Fruit fly (Drosophila melanogaster): ENCODE data around the gene Acph-1.
A peak's percentile ranks its signal among the peaks of the same experiment; 100 is the strongest.

The Acph-1 gene

dm6 chr3R:29993134-29993533 lies at the start of gene Acph-1:
Gene Acph-1 (minus strand): TSS chr3R:29993411.
- TF ChIP-seq bab1 (GFP tag; optimal IDR thresholded peaks at IDR 0.05) (peak; percentile 6), Clk (GFP tag; optimal IDR thresholded peaks at IDR 0.05) (no peak)

dm6 chr3R:30040879-30041278 lies 47.7 kb upstream of the Acph-1 start:
- TF ChIP-seq CG7101 (tag; optimal IDR thresholded peaks at IDR 0.05) (no peak), CG5204 (GFP tag; optimal IDR thresholded peaks at IDR 0.05) (no peak), tj (GFP tag; optimal IDR thresholded peaks at IDR 0.05) (no peak), CG12768 (GFP tag; optimal IDR thresholded peaks at IDR 0.05) (no peak), Crg-1 (GFP tag; optimal IDR thresholded peaks at IDR 0.05) (no peak), pad (GFP tag; optimal IDR thresholded peaks at IDR 0.05) (no peak), CG1620 (GFP tag; optimal IDR thresholded peaks at IDR 0.05) (no peak), bab1 (GFP tag; optimal IDR thresholded peaks at IDR 0.05) (no peak), kay (GFP tag; ENCODE audit: borderline replicate concordance) (no peak), Hr96 (GFP tag; optimal IDR thresholded peaks at IDR 0.05) (no peak), CG7045 (GFP tag; optimal IDR thresholded peaks at IDR 0.05) (no peak), Clk (GFP tag; optimal IDR thresholded peaks at IDR 0.05) (no peak), cic (GFP tag; optimal IDR thresholded peaks at IDR 0.05) (no peak), CG11617 (GFP tag; optimal IDR thresholded peaks at IDR 0.05) (no peak)

- TF ChIP-seq cic (GFP tag; optimal IDR thresholded peaks at IDR 0.05): no peak
- peak; percentile 33 for TF ChIP-seq Mnt (GFP tag; optimal IDR thresholded peaks at IDR 0.05)
- no peak for TF ChIP-seq ovo (GFP tag; optimal IDR thresholded peaks at IDR 0.05)
- no peak for TF ChIP-seq pad (GFP tag; optimal IDR thresholded peaks at IDR 0.05)
- TF ChIP-seq CG5204 (GFP tag; optimal IDR thresholded peaks at IDR 0.05): no peak
- TF ChIP-seq CG14711 (tag; optimal IDR thresholded peaks at IDR 0.05): peak; percentile 19
- peak; percentile 65 for TF ChIP-seq bab1 (GFP tag; optimal IDR thresholded peaks at IDR 0.05)
- TF ChIP-seq CG7101 (tag; optimal IDR thresholded peaks at IDR 0.05): peak; percentile 0
- TF ChIP-seq Clk (GFP tag; optimal IDR thresholded peaks at IDR 0.05): no peak
- no peak for TF ChIP-seq kay (GFP tag; ENCODE audit: borderline replicate concordance)
- TF ChIP-seq tj (GFP tag; optimal IDR thresholded peaks at IDR 0.05): no peak
- peak; percentile 45 for TF ChIP-seq CG1620 (GFP tag; optimal IDR thresholded peaks at IDR 0.05)
- no peak for TF ChIP-seq toe (GFP tag; optimal IDR thresholded peaks at IDR 0.05)
- no peak for TF ChIP-seq CG7045 (GFP tag; optimal IDR thresholded peaks at IDR 0.05)
- TF ChIP-seq CG11617 (GFP tag; optimal IDR thresholded peaks at IDR 0.05): peak; percentile 20
- no peak for TF ChIP-seq Hr96 (GFP tag; optimal IDR thresholded peaks at IDR 0.05)
- TF ChIP-seq Crg-1 (GFP tag; optimal IDR thresholded peaks at IDR 0.05): peak; percentile 45
- no peak for TF ChIP-seq CG33017 (tag; optimal IDR thresholded peaks at IDR 0.05)
- TF ChIP-seq CG12768 (GFP tag; optimal IDR thresholded peaks at IDR 0.05): no peak
- no peak for TF ChIP-seq cnc (optimal IDR thresholded peaks at IDR 0.05)
Measured at dm6 chr3R:30039494-30039893, 46.3 kb upstream of the Acph-1 start, which contains the start of the genes janA, Sry-alpha and Sry-beta. Gene janA (minus strand): TSS chr3R:30039533. Gene Sry-alpha (plus strand): TSS chr3R:30039719. Gene Sry-beta (plus strand): TSS chr3R:30039719.

dm6 chr3R:30038628-30039027 lies 45.4 kb upstream of the Acph-1 start, which contains the start of gene janB:
Gene janB (minus strand): TSS chr3R:30038728.
- TF ChIP-seq CG33017 (tag; optimal IDR thresholded peaks at IDR 0.05): no peak
- TF ChIP-seq CG1620 (GFP tag; optimal IDR thresholded peaks at IDR 0.05): no peak
- TF ChIP-seq pad (GFP tag; optimal IDR thresholded peaks at IDR 0.05): no peak
- TF ChIP-seq CG14711 (tag; optimal IDR thresholded peaks at IDR 0.05): no peak
- no peak for TF ChIP-seq CG5204 (GFP tag; optimal IDR thresholded peaks at IDR 0.05)
- no peak for TF ChIP-seq toe (GFP tag; optimal IDR thresholded peaks at IDR 0.05)
- no peak for TF ChIP-seq CG11617 (GFP tag; optimal IDR thresholded peaks at IDR 0.05)

- TF ChIP-seq Crg-1 (GFP tag; optimal IDR thresholded peaks at IDR 0.05): no peak
- TF ChIP-seq Clk (GFP tag; optimal IDR thresholded peaks at IDR 0.05): no peak
- TF ChIP-seq kay (GFP tag; ENCODE audit: borderline replicate concordance): no peak
- no peak for TF ChIP-seq CG7101 (tag; optimal IDR thresholded peaks at IDR 0.05)
- no peak for TF ChIP-seq toe (GFP tag; optimal IDR thresholded peaks at IDR 0.05)
- TF ChIP-seq cnc (optimal IDR thresholded peaks at IDR 0.05): no peak
- TF ChIP-seq cic (GFP tag; optimal IDR thresholded peaks at IDR 0.05): no peak
- TF ChIP-seq Hr96 (GFP tag; optimal IDR thresholded peaks at IDR 0.05): no peak
- TF ChIP-seq CG14711 (tag; optimal IDR thresholded peaks at IDR 0.05): no peak
- TF ChIP-seq bab1 (GFP tag; optimal IDR thresholded peaks at IDR 0.05): no peak
- TF ChIP-seq pad (GFP tag; optimal IDR thresholded peaks at IDR 0.05): no peak
- no peak for TF ChIP-seq CG5204 (GFP tag; optimal IDR thresholded peaks at IDR 0.05)
- no peak for TF ChIP-seq tj (GFP tag; optimal IDR thresholded peaks at IDR 0.05)
- TF ChIP-seq CG1620 (GFP tag; optimal IDR thresholded peaks at IDR 0.05): no peak
- TF ChIP-seq ovo (GFP tag; optimal IDR thresholded peaks at IDR 0.05): no peak
- no peak for TF ChIP-seq CG7045 (GFP tag; optimal IDR thresholded peaks at IDR 0.05)
- TF ChIP-seq Mnt (GFP tag; optimal IDR thresholded peaks at IDR 0.05): no peak
- no peak for TF ChIP-seq CG11617 (GFP tag; optimal IDR thresholded peaks at IDR 0.05)
Measured at dm6 chr3R:30037630-30038029, 44.4 kb upstream of the Acph-1 start, which contains the start of gene ocn. Gene ocn (minus strand): TSS chr3R:30037730.

dm6 chr3R:30036609-30037008 lies 43.4 kb upstream of the Acph-1 start, which contains the start of gene ZIPIC:
Gene ZIPIC (minus strand): TSS chr3R:30036870.
- no peak for TF ChIP-seq bab1 (GFP tag; optimal IDR thresholded peaks at IDR 0.05)
- TF ChIP-seq CG33017 (tag; optimal IDR thresholded peaks at IDR 0.05): no peak
- TF ChIP-seq CG14711 (tag; optimal IDR thresholded peaks at IDR 0.05): no peak
- TF ChIP-seq Crg-1 (GFP tag; optimal IDR thresholded peaks at IDR 0.05): no peak

- TF ChIP-seq bab1 (GFP tag; optimal IDR thresholded peaks at IDR 0.05): no peak
- no peak for TF ChIP-seq toe (GFP tag; optimal IDR thresholded peaks at IDR 0.05)
- no peak for TF ChIP-seq cnc (optimal IDR thresholded peaks at IDR 0.05)
- no peak for TF ChIP-seq CG7045 (GFP tag; optimal IDR thresholded peaks at IDR 0.05)
- no peak for TF ChIP-seq kay (GFP tag; ENCODE audit: borderline replicate concordance)
- no peak for TF ChIP-seq Crg-1 (GFP tag; optimal IDR thresholded peaks at IDR 0.05)
- no peak for TF ChIP-seq CG7101 (tag; optimal IDR thresholded peaks at IDR 0.05)
- no peak for TF ChIP-seq tj (GFP tag; optimal IDR thresholded peaks at IDR 0.05)
- no peak for TF ChIP-seq CG11617 (GFP tag; optimal IDR thresholded peaks at IDR 0.05)
- TF ChIP-seq Hr96 (GFP tag; optimal IDR thresholded peaks at IDR 0.05): no peak
- no peak for TF ChIP-seq Mnt (GFP tag; optimal IDR thresholded peaks at IDR 0.05)
- no peak for TF ChIP-seq CG33017 (tag; optimal IDR thresholded peaks at IDR 0.05)
- TF ChIP-seq pad (GFP tag; optimal IDR thresholded peaks at IDR 0.05): no peak
- no peak for TF ChIP-seq CG14711 (tag; optimal IDR thresholded peaks at IDR 0.05)
Measured at dm6 chr3R:30032281-30032680, 39.1 kb upstream of the Acph-1 start.

Measured in whole organism, adult.